Fruit fly (Drosophila melanogaster) whole organism, embryonic: ENCODE measurements around the gene CG31650.
A peak's percentile ranks its signal among the peaks of the same experiment; 100 is the strongest.

Experiments used
- Abd-B ChIP-seq: fragments of 200-800 bp; sonication (Bioruptor generic); optimal IDR thresholded peaks from 2 replicates; lab custom pipeline; 2018; ENCODE audit warnings: missing biosample characterization, mild to moderate bottlenecking, missing genetic modification characterization, moderate library complexity
- Bteb2 ChIP-seq: fragments of 200-800 bp; sonication (Bioruptor generic); optimal IDR thresholded peaks from 2 replicates; lab custom pipeline; 2016; ENCODE audit warnings: missing biosample characterization, missing genetic modification characterization
- C15 ChIP-seq: fragments of 200-800 bp; sonication (Bioruptor generic); IDR thresholded peaks from 3 replicates; pipeline ENCODE4 v1.3.6; 2022; ENCODE audit warnings: missing biosample characterization, missing genetic modification characterization
- CG11093 ChIP-seq: fragments of 200-800 bp; sonication (Bioruptor generic); IDR thresholded peaks from 3 replicates; pipeline ENCODE4 v1.3.6; 2022; ENCODE audit warnings: missing biosample characterization, missing genetic modification characterization
- CG12744 ChIP-seq: fragments of 200-800 bp; sonication (Bioruptor generic); optimal IDR thresholded peaks from 2 replicates; lab custom pipeline; 2016; ENCODE audit warnings: missing biosample characterization, missing genetic modification characterization
- CG12769 ChIP-seq: fragments of 200-800 bp; sonication (Bioruptor generic); optimal IDR thresholded peaks from 2 replicates; lab custom pipeline; 2019; ENCODE audit warnings: missing biosample characterization, mild to moderate bottlenecking, missing genetic modification characterization, moderate library complexity
- CG14667 ChIP-seq: fragments of 200-800 bp; sonication (Bioruptor generic); IDR thresholded peaks from 2 replicates; pipeline ENCODE4 v1.3.6; 2022; ENCODE audit warnings: missing biosample characterization, missing genetic modification characterization
- CG17186 ChIP-seq: fragments of 200-800 bp; sonication (Bioruptor generic); optimal IDR thresholded peaks from 3 replicates; lab custom pipeline; 2017; ENCODE audit warnings: missing biosample characterization, missing genetic modification reagents, missing genetic modification characterization
- CG17802 ChIP-seq: fragments of 200-800 bp; sonication (Bioruptor generic); optimal IDR thresholded peaks from 2 replicates; lab custom pipeline; 2018; ENCODE audit warnings: missing biosample characterization, mild to moderate bottlenecking, missing genetic modification characterization, moderate library complexity
- CG2202 ChIP-seq: fragments of 200-800 bp; sonication (Bioruptor generic); optimal IDR thresholded peaks from 2 replicates; lab custom pipeline; 2018; ENCODE audit warnings: missing biosample characterization, mild to moderate bottlenecking, missing genetic modification characterization
- CG30020 ChIP-seq: fragments of 200-800 bp; optimal IDR thresholded peaks from 2 replicates; lab custom pipeline; 2019; ENCODE audit warnings: missing biosample characterization, mild to moderate bottlenecking, missing genetic modification characterization, moderate library complexity
- CG30403 ChIP-seq: fragments of 200-800 bp; sonication (Bioruptor generic); optimal IDR thresholded peaks from 3 replicates; lab custom pipeline; 2016; ENCODE audit warnings: missing biosample characterization, missing genetic modification characterization
- CG3281 ChIP-seq: fragments of 200-800 bp; sonication (Bioruptor generic); optimal IDR thresholded peaks from 3 replicates; lab custom pipeline; 2017; ENCODE audit warnings: missing biosample characterization, mild to moderate bottlenecking, missing genetic modification characterization
- CTCF ChIP-seq: fragments of 200-800 bp; sonication (Bioruptor generic); optimal IDR thresholded peaks from 2 replicates; lab custom pipeline; 2017; ENCODE audit warnings: missing biosample characterization, mild to moderate bottlenecking, missing genetic modification characterization, moderate library complexity
- CrebB ChIP-seq: fragments of 200-800 bp; sonication (Bioruptor generic); optimal IDR thresholded peaks from 3 replicates; lab custom pipeline; 2018; ENCODE audit warnings: missing biosample characterization, mild to moderate bottlenecking, missing genetic modification characterization
- Doc2 ChIP-seq: fragments of 200-800 bp; sonication (Bioruptor generic); IDR thresholded peaks from 2 replicates; pipeline ENCODE4 v1.3.6; 2022; ENCODE audit warnings: missing biosample characterization, missing genetic modification characterization
- ERR ChIP-seq: fragments of 200-800 bp; sonication (Bioruptor generic); optimal IDR thresholded peaks from 2 replicates; lab custom pipeline; 2016; ENCODE audit warnings: missing biosample characterization, missing genetic modification characterization
- Eip74EF ChIP-seq, 2 experiments: fragments of 200-800 bp in 1 of 2; fragments of >200 bp in 1 of 2; sonication (Bioruptor generic) in 1 of 2; optimal IDR thresholded peaks; 2 replicates each; lab custom pipeline; 2017 to 2019; ENCODE audit warnings: missing biosample characterization in 2 of 2, missing genetic modification characterization in 2 of 2, mild to moderate bottlenecking in 1 of 2, moderate library complexity in 1 of 2
- Fer3 ChIP-seq: fragments of 200-800 bp; sonication (Bioruptor generic); optimal IDR thresholded peaks from 2 replicates; lab custom pipeline; 2018; ENCODE audit warnings: missing biosample characterization, mild to moderate bottlenecking, missing genetic modification characterization, moderate library complexity
- HLHmδ ChIP-seq: fragments of 200-800 bp; sonication (Bioruptor generic); optimal IDR thresholded peaks from 2 replicates; lab custom pipeline; 2018; ENCODE audit warnings: missing biosample characterization, mild to moderate bottlenecking, missing genetic modification characterization, moderate library complexity
- Hand ChIP-seq: fragments of 200-800 bp; sonication (Bioruptor generic); optimal IDR thresholded peaks from 2 replicates; lab custom pipeline; 2017; ENCODE audit warnings: mild to moderate bottlenecking, missing biosample characterization, missing genetic modification reagents, missing genetic modification characterization
- NC2α ChIP-seq: fragments of 200-800 bp; sonication (Bioruptor generic); optimal IDR thresholded peaks from 2 replicates; lab custom pipeline; 2016; ENCODE audit warnings: missing biosample characterization, missing genetic modification characterization
- Opbp ChIP-seq: fragments of 200-800 bp; sonication (Bioruptor generic); IDR thresholded peaks from 3 replicates; pipeline ENCODE4 v1.3.6; 2022; ENCODE audit warnings: missing biosample characterization, missing genetic modification characterization; ENCODE audit not compliant: partially characterized antibody
- Sin3A ChIP-seq: fragments of >200 bp; optimal IDR thresholded peaks from 2 replicates; lab custom pipeline; 2018
- Stat92E ChIP-seq, 3 experiments: fragments of >200 bp in 2 of 3; fragments of 200-800 bp in 1 of 3; sonication (Bioruptor generic) in 1 of 3; optimal IDR thresholded peaks; 2 replicates each; lab custom pipeline; 2017 to 2019; ENCODE audit warnings: missing biosample characterization in 3 of 3, missing genetic modification characterization in 3 of 3, mild to moderate bottlenecking in 1 of 3, moderate library complexity in 1 of 3
- TFAM ChIP-seq: fragments of 200-800 bp; sonication (Bioruptor generic); optimal IDR thresholded peaks from 2 replicates; lab custom pipeline; 2017; ENCODE audit warnings: missing biosample characterization, missing genetic modification characterization, inconsistent platforms
- Taf1 ChIP-seq: fragments of 200-800 bp; sonication (Bioruptor generic); IDR thresholded peaks from 2 replicates; pipeline ENCODE4 v1.3.6; 2022; ENCODE audit warnings: missing biosample characterization, missing genetic modification characterization
- Vsx1 ChIP-seq: fragments of 200-800 bp; sonication (Bioruptor generic); optimal IDR thresholded peaks from 2 replicates; lab custom pipeline; 2017; ENCODE audit warnings: missing biosample characterization, mild to moderate bottlenecking, missing genetic modification characterization, missing genetic modification reagents
- Xbp1 ChIP-seq: fragments of 200-800 bp; sonication (Bioruptor generic); optimal IDR thresholded peaks from 3 replicates; lab custom pipeline; 2016; ENCODE audit warnings: missing biosample characterization, mild to moderate bottlenecking, missing genetic modification characterization
- ab ChIP-seq: fragments of 200-800 bp; sonication (Bioruptor generic); optimal IDR thresholded peaks from 2 replicates; lab custom pipeline; 2016; ENCODE audit warnings: missing biosample characterization, missing genetic modification characterization
- aop ChIP-seq: fragments of 200-800 bp; sonication (Bioruptor generic); IDR thresholded peaks from 2 replicates; pipeline ENCODE4 v1.3.6; 2022; ENCODE audit warnings: missing biosample characterization, missing genetic modification characterization
- az2 ChIP-seq: fragments of 200-800 bp; sonication (Bioruptor generic); optimal IDR thresholded peaks from 3 replicates; lab custom pipeline; 2016; ENCODE audit warnings: missing biosample characterization, missing genetic modification characterization
- bab2 ChIP-seq: fragments of 200-800 bp; sonication (Bioruptor generic); optimal IDR thresholded peaks from 2 replicates; lab custom pipeline; 2016; ENCODE audit warnings: missing biosample characterization, missing genetic modification characterization
- gce ChIP-seq: fragments of 200-800 bp; sonication (Bioruptor generic); IDR thresholded peaks from 3 replicates; pipeline ENCODE4 v1.3.6; 2022; ENCODE audit warnings: missing biosample characterization, missing genetic modification characterization
- gsb ChIP-seq: fragments of 200-800 bp; sonication (Bioruptor generic); IDR thresholded peaks from 2 replicates; pipeline ENCODE4 v1.3.6; 2022; ENCODE audit warnings: missing biosample characterization, missing genetic modification characterization
- gsb-n ChIP-seq: fragments of 200-800 bp; sonication (Bioruptor generic); optimal IDR thresholded peaks from 3 replicates; lab custom pipeline; 2018; ENCODE audit warnings: missing biosample characterization, mild to moderate bottlenecking, missing genetic modification characterization
- her ChIP-seq: fragments of 200-800 bp; sonication (Bioruptor generic); optimal IDR thresholded peaks from 2 replicates; lab custom pipeline; 2016; ENCODE audit warnings: missing biosample characterization, missing genetic modification characterization
- insv ChIP-seq, 2 experiments: fragments of 200-800 bp; sonication (Bioruptor generic); optimal IDR thresholded peaks; 3 replicates each; lab custom pipeline; 2016 to 2018; ENCODE audit warnings: missing biosample characterization in 2 of 2, missing genetic modification characterization in 2 of 2
- nom ChIP-seq: fragments of 200-800 bp; sonication (Bioruptor generic); optimal IDR thresholded peaks from 2 replicates; lab custom pipeline; 2017; ENCODE audit warnings: missing biosample characterization, missing genetic modification characterization, mild to moderate bottlenecking, moderate library complexity, missing genetic modification reagents
- oc ChIP-seq: fragments of 200-800 bp; sonication (Bioruptor generic); optimal IDR thresholded peaks from 2 replicates; lab custom pipeline; 2018; ENCODE audit warnings: missing biosample characterization, mild to moderate bottlenecking, missing genetic modification characterization, moderate library complexity
- pan ChIP-seq, 4 experiments: fragments of >200 bp in 3 of 4; fragments of 200-800 bp in 1 of 4; sonication (Bioruptor generic) in 1 of 4; optimal IDR thresholded peaks in 3 of 4; IDR thresholded peaks in 1 of 4; 2 replicates each; pipeline versions ENCODE4 v1.3.6 to Lab custom; 2017 to 2022; ENCODE audit warnings: missing biosample characterization in 2 of 4, missing genetic modification characterization in 2 of 4, mixed read lengths in 1 of 4
- pb ChIP-seq: fragments of 200-800 bp; sonication (Bioruptor generic); optimal IDR thresholded peaks from 3 replicates; lab custom pipeline; 2016; ENCODE audit warnings: missing biosample characterization, missing genetic modification characterization
- prd ChIP-seq, 3 experiments: fragments of >200 bp in 2 of 3; fragments of 200-800 bp in 1 of 3; sonication (Bioruptor generic) in 1 of 3; optimal IDR thresholded peaks in 2 of 3; IDR thresholded peaks in 1 of 3; 2 replicates in 2 of 3; 3 replicates in 1 of 3; pipeline versions ENCODE4 v1.3.6 to Lab custom; 2017 to 2022; ENCODE audit warnings: missing biosample characterization in 1 of 3, missing genetic modification characterization in 1 of 3
- salm ChIP-seq: fragments of 200-800 bp; sonication (Bioruptor generic); optimal IDR thresholded peaks from 2 replicates; lab custom pipeline; 2018; ENCODE audit warnings: missing biosample characterization, mild to moderate bottlenecking, missing genetic modification characterization
- scrt ChIP-seq: fragments of 200-800 bp; sonication (Bioruptor generic); optimal IDR thresholded peaks from 2 replicates; lab custom pipeline; 2018; ENCODE audit warnings: missing biosample characterization, mild to moderate bottlenecking, missing genetic modification characterization, moderate library complexity
- seq ChIP-seq: fragments of 200-800 bp; sonication (Bioruptor generic); IDR thresholded peaks from 2 replicates; pipeline ENCODE4 v1.3.6; 2022; ENCODE audit warnings: missing biosample characterization, missing genetic modification characterization
- shn ChIP-seq: fragments of 200-800 bp; sonication (Bioruptor generic); optimal IDR thresholded peaks from 3 replicates; lab custom pipeline; 2016; ENCODE audit warnings: missing biosample characterization, missing genetic modification characterization
- twi ChIP-seq: fragments of 200-800 bp; optimal IDR thresholded peaks from 2 replicates; lab custom pipeline; 2019; ENCODE audit warnings: missing biosample characterization, mild to moderate bottlenecking, missing genetic modification characterization, moderate library complexity

The CG31650 gene

dm6 chr2L:5004677-5005463 is 39.6 kb downstream of the CG31650 start (continued):
- TF ChIP-seq twi: peak; percentile 74
- TF ChIP-seq CrebB (tag; lab: Kevin White, UChicago): peak; percentile 92
- peak; percentile 96 for TF ChIP-seq Xbp1 (GFP tag; lab: Kevin White, UChicago)
- TF ChIP-seq Eip74EF (GFP tag; optimal IDR thresholded peaks at IDR 0.05; lab: Kevin White, UChicago): peak in 1 of 2 experiments; percentile 88
- peak; percentile 84 for TF ChIP-seq salm
- peak; percentile 44 for TF ChIP-seq TFAM (GFP tag; lab: Kevin White, UChicago)
- TF ChIP-seq CG17802 (tag; lab: Kevin White, UChicago): peak; percentile 72
- TF ChIP-seq Fer3: peak; percentile 97
- TF ChIP-seq CG17186: peak; percentile 24
- TF ChIP-seq NC2α (GFP tag; lab: Kevin White, UChicago): peak; percentile 83
- peak; percentile 85 for TF ChIP-seq ab (GFP tag; lab: Kevin White, UChicago)
- TF ChIP-seq aop (GFP tag; lab: Robert Waterston, UW): peak; percentile 84
- TF ChIP-seq CG14667: peak; percentile 95
- peak; percentile 95 for TF ChIP-seq gce (GFP tag; lab: Robert Waterston, UW)
- peak; percentile 94 for TF ChIP-seq oc (tag; lab: Kevin White, UChicago)
- peak; percentile 95 for TF ChIP-seq her (GFP tag; lab: Kevin White, UChicago)
- peak; percentile 33 for TF ChIP-seq CTCF (GFP tag; lab: Kevin White, UChicago)
- TF ChIP-seq Taf1: peak; percentile 94
- peak; percentile 61 for TF ChIP-seq CG30020 (tag; lab: Kevin White, UChicago)
- peak; percentile 95 for TF ChIP-seq Bteb2 (GFP tag; lab: Kevin White, UChicago)
- peak; percentile 91 for TF ChIP-seq shn (GFP tag; lab: Kevin White, UChicago)
- TF ChIP-seq Abd-B: peak; percentile 91
- peak; percentile 78 for TF ChIP-seq Vsx1 (GFP tag; lab: Kevin White, UChicago)
- TF ChIP-seq gsb-n (tag; lab: Kevin White, UChicago): peak; percentile 88
- peak; percentile 95 for TF ChIP-seq ERR
- TF ChIP-seq pb (GFP tag; lab: Kevin White, UChicago): peak; percentile 90
- TF ChIP-seq CG2202 (tag; lab: Kevin White, UChicago): peak; percentile 79
- peak; percentile 98 for TF ChIP-seq Hand
- TF ChIP-seq CG3281 (GFP tag; lab: Kevin White, UChicago): peak; percentile 95
- no peak for TF ChIP-seq prd (optimal IDR thresholded peaks at IDR 0.05; lab: Kevin White, UChicago)
- TF ChIP-seq prd (GFP tag; IDR thresholded peaks at IDR 0.05; lab: Robert Waterston, UW): peak; percentile 98
- TF ChIP-seq bab2 (GFP tag; lab: Kevin White, UChicago): peak; percentile 96
- TF ChIP-seq insv (GFP tag; optimal IDR thresholded peaks at IDR 0.05; lab: Kevin White, UChicago): peak; percentile 9 to 58
- peak; percentile 64 for TF ChIP-seq nom (GFP tag; lab: Kevin White, UChicago)
- peak; percentile 89 for TF ChIP-seq C15
- peak; percentile 92; the same call in 2 of the 3 replicates for TF ChIP-seq CG11093 (GFP tag; lab: Robert Waterston, UW)
- peak; percentile 81 for TF ChIP-seq Doc2
- peak; percentile 91 for TF ChIP-seq gsb (GFP tag; lab: Robert Waterston, UW)
- TF ChIP-seq Opbp: no peak
- peak; percentile 96 for TF ChIP-seq seq (GFP tag; lab: Robert Waterston, UW)
- peak; percentile 94 for TF ChIP-seq az2 (GFP tag; lab: Kevin White, UChicago)
- no peak for TF ChIP-seq Stat92E (GFP tag; optimal IDR thresholded peaks at IDR 0.05; lab: Kevin White, UChicago)
- peak; percentile 93 for TF ChIP-seq scrt (GFP tag; lab: Kevin White, UChicago)
- TF ChIP-seq CG12744 (GFP tag; lab: Kevin White, UChicago): peak; percentile 95
- peak; percentile 95 for TF ChIP-seq CG30403
- TF ChIP-seq pan (optimal IDR thresholded peaks at IDR 0.05; lab: Kevin White, UChicago): no peak
- peak in 1 of 2 experiments; percentile 97 for TF ChIP-seq pan (GFP tag; optimal IDR thresholded peaks at IDR 0.05 in 1 of 2, IDR thresholded peaks at IDR 0.05 in 1 of 2)
- TF ChIP-seq HLHmδ (GFP tag; lab: Kevin White, UChicago): no peak
- TF ChIP-seq Sin3A: no peak
- peak; percentile 95 for TF ChIP-seq CG12769 (tag; lab: Kevin White, UChicago)
